Worm (Caenorhabditis elegans): ENCODE results near the gene H28G03.2.

H28G03.2 gene

DNA sequence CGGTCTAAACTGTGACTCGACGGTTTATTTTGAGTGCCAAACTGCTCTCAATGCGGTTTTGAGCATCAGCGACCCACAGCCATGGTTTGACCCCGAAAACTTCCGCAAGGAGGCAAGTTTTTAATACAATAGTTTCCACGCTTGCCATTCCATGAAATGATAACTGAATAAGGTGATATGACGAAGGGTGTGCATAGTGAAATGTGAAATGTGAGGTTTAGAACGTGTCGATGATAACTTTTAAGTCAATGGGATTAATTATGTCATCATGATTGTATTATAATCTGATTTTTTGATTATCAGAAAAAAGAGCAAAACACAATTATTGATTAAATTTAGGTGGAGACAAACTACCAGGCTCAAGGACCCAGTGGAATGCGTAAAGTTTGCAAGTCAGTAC, 49.8 kb downstream of the H28G03.2 start:
- no peak for TF ChIP-seq dmd-4 (tag; optimal IDR thresholded peaks at IDR 0.05; ENCODE audit: borderline replicate concordance)
- TF ChIP-seq hlh-6 (tag; optimal IDR thresholded peaks at IDR 0.05): no peak
- no peak for TF ChIP-seq fkh-6 (tag; optimal IDR thresholded peaks at IDR 0.05)
- TF ChIP-seq hlh-13 (GFP tag; optimal IDR thresholded peaks at IDR 0.05): no peak

DNA sequence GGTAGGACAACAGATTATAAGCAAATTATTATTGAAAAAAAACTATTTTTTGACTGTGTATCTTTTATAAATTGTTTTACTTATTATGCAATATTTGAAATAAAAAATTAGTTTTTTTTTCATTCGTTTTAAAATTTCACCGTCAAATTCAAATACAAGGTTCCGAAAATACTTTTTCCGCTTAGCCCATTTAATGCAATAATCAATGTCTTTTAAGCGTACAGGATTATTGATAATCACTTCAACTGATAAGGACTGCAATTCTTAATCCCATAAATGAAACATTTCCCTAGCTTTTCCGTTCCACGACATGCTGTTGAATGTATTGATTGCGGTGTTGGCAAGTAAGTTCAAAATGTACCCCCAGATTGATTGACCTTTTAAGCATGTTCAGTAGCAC, 51.4 kb downstream of the H28G03.2 start, which contains the start of gene nspg-12:
Gene nspg-12, plus strand, starts transcription at position 301 of the 400 bp plus-strand sequence.
- TF ChIP-seq tbx-7 (tag; optimal IDR thresholded peaks at IDR 0.05) (no peak), ceh-2 (tag; optimal IDR thresholded peaks at IDR 0.05) (no peak), fkh-10 (GFP tag; optimal IDR thresholded peaks at IDR 0.05) (no peak), C08G9.2 (tag; optimal IDR thresholded peaks at IDR 0.05) (no peak), pat-9 (tag; optimal IDR thresholded peaks at IDR 0.05) (no peak), fax-1 (tag; optimal IDR thresholded peaks at IDR 0.05) (no peak), ceh-9 (tag; optimal IDR thresholded peaks at IDR 0.05) (no peak), dmd-4 (tag; optimal IDR thresholded peaks at IDR 0.05; ENCODE audit: borderline replicate concordance) (no peak), K02D7.2 (tag; optimal IDR thresholded peaks at IDR 0.05) (no peak), mec-3 (tag; optimal IDR thresholded peaks at IDR 0.05; ENCODE audit: borderline replicate concordance) (no peak), pha-4 (tag; optimal IDR thresholded peaks at IDR 0.05) (no peak), gmeb-2 (tag; optimal IDR thresholded peaks at IDR 0.05) (no peak), ama-1 (optimal IDR thresholded peaks at IDR 0.05) (no peak), hlh-6 (tag; optimal IDR thresholded peaks at IDR 0.05) (no peak), rnt-1 (tag; optimal IDR thresholded peaks at IDR 0.05) (no peak), ceh-24 (tag; optimal IDR thresholded peaks at IDR 0.05) (no peak), ceh-6 (GFP tag; optimal IDR thresholded peaks at IDR 0.05) (no peak), ttx-3 (tag; optimal IDR thresholded peaks at IDR 0.05) (no peak)

DNA sequence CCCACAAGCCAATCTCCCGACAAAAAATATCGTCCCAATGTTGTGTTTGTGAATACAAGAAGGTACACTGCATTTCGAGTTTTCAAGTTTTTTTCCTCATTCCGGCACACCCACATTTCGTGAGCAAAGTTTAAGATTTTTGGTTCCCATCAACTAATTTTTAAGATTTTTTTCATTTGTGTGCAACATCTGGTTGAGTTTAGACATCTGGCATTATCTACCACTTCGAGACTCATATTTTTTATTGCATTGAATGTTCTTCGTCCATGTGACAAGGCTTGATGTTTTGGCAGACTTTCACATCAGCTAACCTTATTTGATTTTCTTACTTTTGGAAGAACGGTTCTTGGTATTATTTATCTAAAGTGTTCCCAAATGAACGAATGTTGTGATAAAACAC, 54.8 kb downstream of the H28G03.2 start:
- TF ChIP-seq ceh-14 (tag; optimal IDR thresholded peaks at IDR 0.05): no peak
- no peak for TF ChIP-seq ceh-19 (GFP tag; optimal IDR thresholded peaks at IDR 0.05)
- TF ChIP-seq unc-55 (GFP tag; optimal IDR thresholded peaks at IDR 0.05): no peak
- TF ChIP-seq ceh-2 (tag; optimal IDR thresholded peaks at IDR 0.05): no peak
- TF ChIP-seq ttx-3 (tag; optimal IDR thresholded peaks at IDR 0.05): no peak
- TF ChIP-seq sox-4 (tag; optimal IDR thresholded peaks at IDR 0.05): no peak
- TF ChIP-seq eyg-1 (tag; optimal IDR thresholded peaks at IDR 0.05): no peak
- no peak for TF ChIP-seq odd-2 (tag; optimal IDR thresholded peaks at IDR 0.05)
- no peak for TF ChIP-seq nhr-232 (tag; optimal IDR thresholded peaks at IDR 0.05)
- TF ChIP-seq hlh-6 (tag; optimal IDR thresholded peaks at IDR 0.05): no peak
- TF ChIP-seq ceh-31 (tag; optimal IDR thresholded peaks at IDR 0.05): no peak

DNA sequence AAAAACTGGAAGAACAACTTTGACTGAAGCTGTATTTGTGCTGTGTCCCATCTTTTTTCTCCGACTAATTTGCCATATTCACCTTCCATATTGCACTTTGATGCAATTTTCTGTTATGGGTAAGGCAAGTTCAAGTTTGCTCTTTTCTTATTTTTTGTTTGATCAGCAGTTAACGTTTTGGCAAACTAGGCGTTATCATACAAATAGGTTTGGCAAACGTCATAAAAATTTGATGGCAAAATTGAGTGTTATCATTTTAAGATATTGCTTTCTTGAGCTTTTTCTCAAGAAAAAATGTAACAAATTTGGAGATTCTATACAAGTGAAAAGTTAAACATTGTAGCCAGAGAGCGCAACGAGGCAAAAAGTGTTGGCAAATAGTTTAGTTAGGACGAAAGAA, 56.5 kb downstream of the H28G03.2 start:
- peak; percentile 22 for TF ChIP-seq elt-2 (tag; optimal IDR thresholded peaks at IDR 0.05)
- no peak for TF ChIP-seq ztf-16 (tag; optimal IDR thresholded peaks at IDR 0.05)
- no peak for TF ChIP-seq ceh-6 (GFP tag; optimal IDR thresholded peaks at IDR 0.05)
- TF ChIP-seq sdc-2 (tag; optimal IDR thresholded peaks at IDR 0.05): peak; percentile 20
- no peak for TF ChIP-seq hlh-8 (tag; optimal IDR thresholded peaks at IDR 0.05)
- TF ChIP-seq npax-4 (tag; optimal IDR thresholded peaks at IDR 0.05): no peak

DNA sequence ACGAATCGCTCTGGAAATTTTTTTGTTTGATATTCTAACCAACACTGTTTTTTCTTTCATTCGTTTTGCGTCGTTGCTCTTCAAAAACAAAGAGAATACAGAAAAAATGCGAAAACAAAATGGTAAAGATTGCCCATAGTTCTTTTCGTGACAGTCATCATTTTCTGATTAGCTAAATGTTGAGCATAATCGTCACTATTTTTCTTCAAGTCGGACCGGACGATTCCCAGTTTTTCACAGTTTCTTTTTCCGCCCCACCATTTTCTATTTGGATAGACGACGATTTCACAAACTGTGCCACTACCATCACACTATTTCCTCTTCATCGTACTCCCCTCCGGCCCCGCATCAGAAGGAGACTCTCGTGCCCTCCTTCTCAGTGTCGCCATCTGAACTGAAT, 58.0 kb downstream of the H28G03.2 start:
- no peak for TF ChIP-seq pat-9 (tag; optimal IDR thresholded peaks at IDR 0.05)
- no peak for TF ChIP-seq pqm-1 (tag; optimal IDR thresholded peaks at IDR 0.05)
- no peak for TF ChIP-seq dve-1 (tag; optimal IDR thresholded peaks at IDR 0.05)
- no peak for TF ChIP-seq ceh-30 (tag; optimal IDR thresholded peaks at IDR 0.05)
- TF ChIP-seq tbx-2 (tag; optimal IDR thresholded peaks at IDR 0.05): no peak
- no peak for TF ChIP-seq fax-1 (tag; optimal IDR thresholded peaks at IDR 0.05)
- TF ChIP-seq dmd-4 (tag; optimal IDR thresholded peaks at IDR 0.05; ENCODE audit: borderline replicate concordance): no peak
- TF ChIP-seq eyg-1 (tag; optimal IDR thresholded peaks at IDR 0.05): no peak
- no peak for TF ChIP-seq ets-4 (tag; optimal IDR thresholded peaks at IDR 0.05)
- no peak for TF ChIP-seq nhr-11 (tag; optimal IDR thresholded peaks at IDR 0.05)
- no peak for TF ChIP-seq nhr-232 (tag; optimal IDR thresholded peaks at IDR 0.05)
- no peak for TF ChIP-seq sox-4 (tag; optimal IDR thresholded peaks at IDR 0.05)
- TF ChIP-seq hlh-30 (tag; optimal IDR thresholded peaks at IDR 0.05; ENCODE audit: insufficient read depth): no peak

Measured in whole organism, late embryonic.